Fruit fly (Drosophila melanogaster) whole organism, embryonic: ENCODE measurements around the gene cbt.
A peak's percentile ranks its signal among the peaks of the same experiment; 100 is the strongest.

Source experiments
- ATbp ChIP-seq: fragments of 200-800 bp; sonication (Bioruptor generic); optimal IDR thresholded peaks from 2 replicates; lab custom pipeline; 2017; ENCODE audit warnings: missing biosample characterization, mild to moderate bottlenecking, missing genetic modification characterization, missing genetic modification reagents
- Asciz ChIP-seq: fragments of 200-800 bp; sonication (Bioruptor generic); optimal IDR thresholded peaks from 2 replicates; lab custom pipeline; 2017; ENCODE audit warnings: missing biosample characterization, mild to moderate bottlenecking, missing genetic modification characterization, missing genetic modification reagents
- BEAF-32 ChIP-seq: fragments of 200-800 bp; sonication (Bioruptor generic); optimal IDR thresholded peaks from 3 replicates; lab custom pipeline; 2017; ENCODE audit warnings: missing biosample characterization, missing genetic modification characterization, mild to moderate bottlenecking, moderate library complexity, missing genetic modification reagents
- CG10431 ChIP-seq: fragments of 200-800 bp; sonication (Bioruptor generic); optimal IDR thresholded peaks from 3 replicates; lab custom pipeline; 2018; ENCODE audit warnings: missing biosample characterization, mild to moderate bottlenecking, missing genetic modification characterization
- CG10462 ChIP-seq: fragments of 200-800 bp; sonication (Bioruptor generic); optimal IDR thresholded peaks from 2 replicates; lab custom pipeline; 2016; ENCODE audit warnings: missing biosample characterization, missing genetic modification characterization
- CG11504 ChIP-seq: fragments of 200-800 bp; sonication (Bioruptor generic); optimal IDR thresholded peaks from 3 replicates; lab custom pipeline; 2019; ENCODE audit warnings: missing biosample characterization, mild to moderate bottlenecking, missing genetic modification characterization, moderate library complexity
- CG14667 ChIP-seq: fragments of 200-800 bp; sonication (Bioruptor generic); IDR thresholded peaks from 2 replicates; pipeline ENCODE4 v1.3.6; 2022; ENCODE audit warnings: missing biosample characterization, missing genetic modification characterization
- CG16779 ChIP-seq: fragments of 200-800 bp; sonication (Bioruptor generic); IDR thresholded peaks from 2 replicates; pipeline ENCODE4 v1.3.6; 2022; ENCODE audit warnings: missing biosample characterization, missing genetic modification characterization
- CG16813 ChIP-seq: fragments of 200-800 bp; sonication (Bioruptor generic); IDR thresholded peaks from 3 replicates; pipeline ENCODE4 v1.3.6; 2022; ENCODE audit warnings: missing biosample characterization, missing genetic modification characterization; ENCODE audit not compliant: partially characterized antibody
- CG17912 ChIP-seq: fragments of 200-800 bp; sonication (Bioruptor generic); optimal IDR thresholded peaks from 2 replicates; lab custom pipeline; 2018; ENCODE audit warnings: missing biosample characterization, mild to moderate bottlenecking, missing genetic modification characterization
- CG18011 ChIP-seq: fragments of 200-800 bp; sonication (Bioruptor generic); optimal IDR thresholded peaks from 2 replicates; lab custom pipeline; 2017; ENCODE audit warnings: missing biosample characterization, missing genetic modification characterization, mild to moderate bottlenecking, moderate library complexity, missing genotype
- CG18599 ChIP-seq: fragments of 200-800 bp; sonication (Bioruptor generic); optimal IDR thresholded peaks from 3 replicates; lab custom pipeline; 2017; ENCODE audit warnings: missing biosample characterization, missing genetic modification characterization, mild to moderate bottlenecking, moderate library complexity, missing genetic modification reagents
- CG31365 ChIP-seq: fragments of 200-800 bp; sonication (Bioruptor generic); optimal IDR thresholded peaks from 2 replicates; lab custom pipeline; 2018; ENCODE audit warnings: missing biosample characterization, mild to moderate bottlenecking, missing genetic modification characterization
- CG31441 ChIP-seq: fragments of 200-800 bp; sonication (Bioruptor generic); IDR thresholded peaks from 2 replicates; pipeline ENCODE4 v1.3.6; 2022; ENCODE audit warnings: missing biosample characterization, missing genetic modification characterization
- CG3726 ChIP-seq: fragments of 200-800 bp; sonication (Bioruptor generic); IDR thresholded peaks from 3 replicates; pipeline ENCODE4, ENCODE4 v1.3.6; 2022; ENCODE audit warnings: missing biosample characterization, missing genetic modification characterization
- CG3995 ChIP-seq: fragments of 200-800 bp; sonication (Bioruptor generic); optimal IDR thresholded peaks from 3 replicates; lab custom pipeline; 2016; ENCODE audit warnings: missing biosample characterization, missing genetic modification characterization
- CG6272 ChIP-seq: fragments of 200-800 bp; sonication (Bioruptor generic); IDR thresholded peaks from 2 replicates; pipeline ENCODE4 v1.3.6; 2022; ENCODE audit warnings: missing biosample characterization, missing genetic modification characterization
- CG6813 ChIP-seq: fragments of 200-800 bp; sonication (Bioruptor generic); optimal IDR thresholded peaks from 2 replicates; lab custom pipeline; 2017; ENCODE audit warnings: missing biosample characterization, missing genetic modification characterization, mild to moderate bottlenecking, moderate library complexity, missing genetic modification reagents
- CG8765 ChIP-seq: fragments of 200-800 bp; sonication (Bioruptor generic); IDR thresholded peaks from 2 replicates; pipeline ENCODE4 v1.3.6; 2022; ENCODE audit warnings: missing biosample characterization, missing genetic modification characterization
- CoRest ChIP-seq: fragments of 200-800 bp; sonication (Bioruptor generic); optimal IDR thresholded peaks from 3 replicates; lab custom pipeline; 2018; ENCODE audit warnings: missing biosample characterization, mild to moderate bottlenecking, missing genetic modification characterization, moderate library complexity
- Eip74EF ChIP-seq, 2 experiments: fragments of 200-800 bp in 1 of 2; fragments of >200 bp in 1 of 2; sonication (Bioruptor generic) in 1 of 2; optimal IDR thresholded peaks; 2 replicates each; lab custom pipeline; 2017 to 2019; ENCODE audit warnings: missing biosample characterization in 2 of 2, missing genetic modification characterization in 2 of 2, mild to moderate bottlenecking in 1 of 2, moderate library complexity in 1 of 2
- H2.0 ChIP-seq: fragments of 200-800 bp; sonication (Bioruptor generic); IDR thresholded peaks from 2 replicates; pipeline ENCODE4 v1.3.6; 2022; ENCODE audit warnings: missing biosample characterization, missing genetic modification characterization
- HmgD ChIP-seq: fragments of 200-800 bp; sonication (Bioruptor generic); optimal IDR thresholded peaks from 3 replicates; lab custom pipeline; 2016; ENCODE audit warnings: missing biosample characterization, missing genetic modification characterization
- Hr78 ChIP-seq, 2 experiments: fragments of 200-800 bp in 1 of 2; fragments of >200 bp in 1 of 2; sonication (Bioruptor generic) in 1 of 2; optimal IDR thresholded peaks; 2 replicates each; lab custom pipeline; 2017 to 2019; ENCODE audit warnings: missing biosample characterization in 2 of 2, missing genetic modification characterization in 2 of 2, mild to moderate bottlenecking in 1 of 2, moderate library complexity in 1 of 2
- Lpt ChIP-seq: fragments of >200 bp; optimal IDR thresholded peaks from 2 replicates; lab custom pipeline; 2018; ENCODE audit warnings: missing biosample characterization, missing genetic modification characterization
- Ravus ChIP-seq: fragments of 200-800 bp; sonication (Bioruptor generic); IDR thresholded peaks from 2 replicates; pipeline ENCODE4 v1.3.6; 2022; ENCODE audit warnings: missing biosample characterization, missing genetic modification characterization
- al ChIP-seq: fragments of 200-800 bp; sonication (Bioruptor generic); IDR thresholded peaks from 2 replicates; pipeline ENCODE4 v1.3.6; 2022; ENCODE audit warnings: missing biosample characterization, missing genetic modification characterization
- amos ChIP-seq: fragments of 200-800 bp; sonication (Bioruptor generic); IDR thresholded peaks from 2 replicates; pipeline ENCODE4 v1.3.6; 2022; ENCODE audit warnings: missing biosample characterization, missing genetic modification characterization; ENCODE audit not compliant: partially characterized antibody
- btn ChIP-seq: fragments of 200-800 bp; sonication (Bioruptor generic); optimal IDR thresholded peaks from 2 replicates; lab custom pipeline; 2016; ENCODE audit warnings: missing biosample characterization, missing genetic modification characterization
- crc ChIP-seq: fragments of 200-800 bp; sonication (Bioruptor generic); optimal IDR thresholded peaks from 2 replicates; lab custom pipeline; 2016; ENCODE audit warnings: missing biosample characterization, missing genetic modification characterization
- dati ChIP-seq: fragments of 200-800 bp; sonication (Bioruptor generic); IDR thresholded peaks from 2 replicates; pipeline ENCODE4 v1.3.6; 2022; ENCODE audit warnings: missing biosample characterization, missing genetic modification characterization
- dm ChIP-seq: fragments of 200-800 bp; sonication (Bioruptor generic); optimal IDR thresholded peaks from 3 replicates; lab custom pipeline; 2016; ENCODE audit warnings: missing biosample characterization, missing genetic modification characterization
- fd3F ChIP-seq: fragments of 200-800 bp; sonication (Bioruptor generic); optimal IDR thresholded peaks from 2 replicates; lab custom pipeline; 2018; ENCODE audit warnings: missing biosample characterization, mild to moderate bottlenecking, missing genetic modification characterization, moderate library complexity
- gsb ChIP-seq: fragments of 200-800 bp; sonication (Bioruptor generic); IDR thresholded peaks from 2 replicates; pipeline ENCODE4 v1.3.6; 2022; ENCODE audit warnings: missing biosample characterization, missing genetic modification characterization
- gt ChIP-seq: fragments of 200-800 bp; sonication (Bioruptor generic); IDR thresholded peaks from 2 replicates; pipeline ENCODE4 v1.3.6; 2022; ENCODE audit warnings: missing biosample characterization, missing genetic modification characterization
- hbn ChIP-seq: fragments of 200-800 bp; sonication (Bioruptor generic); IDR thresholded peaks from 2 replicates; pipeline ENCODE4 v1.3.6; 2022; ENCODE audit warnings: missing biosample characterization, missing genetic modification characterization; ENCODE audit not compliant: partially characterized antibody
- jing ChIP-seq: fragments of 200-800 bp; sonication (Bioruptor generic); optimal IDR thresholded peaks from 2 replicates; lab custom pipeline; 2018; ENCODE audit warnings: missing biosample characterization, mild to moderate bottlenecking, missing genetic modification characterization
- knrl ChIP-seq: fragments of 200-800 bp; sonication (Bioruptor generic); IDR thresholded peaks from 3 replicates; pipeline ENCODE4 v1.3.6; 2022; ENCODE audit warnings: missing biosample characterization, missing genetic modification characterization; ENCODE audit not compliant: partially characterized antibody
- luna ChIP-seq: fragments of 200-800 bp; sonication (Bioruptor generic); optimal IDR thresholded peaks from 2 replicates; lab custom pipeline; 2016; ENCODE audit warnings: missing biosample characterization, missing genetic modification characterization
- mam ChIP-seq: fragments of 200-800 bp; sonication (Bioruptor generic); optimal IDR thresholded peaks from 3 replicates; lab custom pipeline; 2016; ENCODE audit warnings: missing biosample characterization, missing genetic modification characterization
- onecut ChIP-seq: fragments of 200-800 bp; sonication (Bioruptor generic); IDR thresholded peaks from 2 replicates; pipeline ENCODE4 v1.3.6; 2022; ENCODE audit warnings: missing biosample characterization, missing genetic modification characterization
- pfk ChIP-seq: fragments of 200-800 bp; sonication (Bioruptor generic); optimal IDR thresholded peaks from 2 replicates; lab custom pipeline; 2018; ENCODE audit warnings: missing biosample characterization, mild to moderate bottlenecking, missing genetic modification characterization, moderate library complexity
- rib ChIP-seq: fragments of 200-800 bp; sonication (Bioruptor generic); IDR thresholded peaks from 2 replicates; pipeline ENCODE4 v1.3.6; 2022; ENCODE audit warnings: missing biosample characterization, missing genetic modification characterization
- ro ChIP-seq: fragments of 200-800 bp; sonication (Bioruptor generic); IDR thresholded peaks from 2 replicates; pipeline ENCODE4 v1.3.6; 2022; ENCODE audit warnings: missing biosample characterization, missing genetic modification characterization
- slou ChIP-seq: fragments of 200-800 bp; sonication (Bioruptor generic); optimal IDR thresholded peaks from 3 replicates; lab custom pipeline; 2016; ENCODE audit warnings: missing biosample characterization, missing genetic modification characterization
- sob ChIP-seq: fragments of 200-800 bp; sonication (Bioruptor generic); IDR thresholded peaks from 2 replicates; pipeline ENCODE4 v1.3.6; 2022; ENCODE audit warnings: missing biosample characterization, missing genetic modification characterization
- tio ChIP-seq: fragments of 200-800 bp; sonication (Bioruptor generic); optimal IDR thresholded peaks from 2 replicates; lab custom pipeline; 2017; ENCODE audit warnings: missing biosample characterization, missing genetic modification characterization, inconsistent platforms
- unc-4 ChIP-seq: fragments of 200-800 bp; sonication (Bioruptor generic); IDR thresholded peaks from 2 replicates; pipeline ENCODE4 v1.3.6; 2022; ENCODE audit warnings: missing biosample characterization, missing genetic modification characterization; ENCODE audit not compliant: partially characterized antibody
- zfh2 ChIP-seq: fragments of 200-800 bp; sonication (Bioruptor generic); optimal IDR thresholded peaks from 2 replicates; lab custom pipeline; 2016; ENCODE audit warnings: missing biosample characterization, missing genetic modification characterization

cbt gene

dm6 chr2L:520331-521000 lies 41.0 kb upstream of the cbt start (continued):
- TF ChIP-seq CG31441 (peak; percentile 84), CG8765 (GFP tag; lab: Robert Waterston, UW) (peak; percentile 38; the same call in 1 of the 2 replicates), gt (GFP tag; lab: Robert Waterston, UW) (no peak), CG31365 (no peak), onecut (GFP tag; lab: Robert Waterston, UW) (peak; percentile 92), dm (GFP tag; lab: Kevin White, UChicago) (peak; percentile 77), CG3726 (GFP tag; lab: Robert Waterston, UW) (peak; percentile 78), H2.0 (GFP tag; lab: Robert Waterston, UW) (peak; percentile 88), pfk (GFP tag; lab: Kevin White, UChicago) (no peak), hbn (GFP tag; lab: Robert Waterston, UW) (no peak), crc (GFP tag; lab: Kevin White, UChicago) (peak; percentile 44), CG14667 (peak; percentile 70), gsb (GFP tag; lab: Robert Waterston, UW) (peak; percentile 22; the same call in 1 of the 2 replicates), ro (peak; percentile 78; the same call in 1 of the 2 replicates), CG10431 (GFP tag; lab: Kevin White, UChicago) (peak; percentile 54), CG6272 (GFP tag; lab: Robert Waterston, UW) (peak; percentile 61; the same call in 1 of the 2 replicates), zfh2 (GFP tag; lab: Kevin White, UChicago) (no peak), luna (GFP tag; lab: Kevin White, UChicago) (no peak), al (GFP tag; lab: Robert Waterston, UW) (no peak), CG11504 (tag; lab: Kevin White, UChicago) (peak; percentile 95), ATbp (GFP tag; lab: Kevin White, UChicago) (peak; percentile 85), CG16779 (0 out of 2 replicates have a peak, but pooled peaks have one; percentile 59), BEAF-32 (no peak), CG16813 (GFP tag; lab: Robert Waterston, UW) (no peak), jing (GFP tag; lab: Kevin White, UChicago) (peak; percentile 89), knrl (GFP tag; lab: Robert Waterston, UW) (no peak), unc-4 (no peak), Asciz (GFP tag; lab: Kevin White, UChicago) (peak; percentile 86), slou (GFP tag; lab: Kevin White, UChicago) (peak; percentile 63), CG18599 (GFP tag; lab: Kevin White, UChicago) (peak; percentile 77), dati (GFP tag; lab: Robert Waterston, UW) (peak; percentile 56; the same call in 1 of the 2 replicates), fd3F (GFP tag; lab: Kevin White, UChicago) (peak; percentile 49), rib (no peak), sob (GFP tag; lab: Robert Waterston, UW) (peak; percentile 83), CG10462 (GFP tag; lab: Kevin White, UChicago) (peak; percentile 79), Ravus (peak; percentile 43), HmgD (GFP tag; lab: Kevin White, UChicago) (peak; percentile 65), amos (GFP tag; lab: Robert Waterston, UW) (no peak), CG3995 (GFP tag; lab: Kevin White, UChicago) (no peak), Lpt (no peak), Hr78 (GFP tag; optimal IDR thresholded peaks at IDR 0.05; lab: Kevin White, UChicago) (peak in 1 of 2 experiments; percentile 80), mam (GFP tag; lab: Kevin White, UChicago) (peak; percentile 70), CoRest (peak; percentile 91), btn (GFP tag; lab: Kevin White, UChicago) (peak; percentile 82), CG6813 (GFP tag; lab: Kevin White, UChicago) (peak; percentile 62), CG18011 (GFP tag; lab: Kevin White, UChicago) (peak; percentile 45), CG17912 (GFP tag; lab: Kevin White, UChicago) (peak; percentile 54), Eip74EF (GFP tag; optimal IDR thresholded peaks at IDR 0.05; lab: Kevin White, UChicago) (peak in 1 of 2 experiments; percentile 91), tio (GFP tag; lab: Kevin White, UChicago) (peak; percentile 80)
